Fruit fly (Drosophila melanogaster) whole organism, adult: ENCODE data around the gene CG42467.

Experiments used
- CG12768 ChIP-seq: fragments of 200-800 bp; sonication (Bioruptor generic); optimal IDR thresholded peaks from 2 replicates; lab custom pipeline; 2017; ENCODE audit warnings: missing biosample characterization, missing genetic modification characterization, mild to moderate bottlenecking, moderate library complexity, missing genetic modification reagents
- CG14711 ChIP-seq: fragments of 200-800 bp; sonication (Bioruptor generic); optimal IDR thresholded peaks from 2 replicates; lab custom pipeline; 2018; ENCODE audit warnings: missing biosample characterization, mild to moderate bottlenecking, missing genetic modification characterization, moderate library complexity
- CG1620 ChIP-seq: fragments of 200-800 bp; sonication (Bioruptor generic); optimal IDR thresholded peaks from 2 replicates; lab custom pipeline; 2016; ENCODE audit warnings: missing biosample characterization, missing genetic modification characterization
- CG33017 ChIP-seq: fragments of 200-800 bp; sonication (Bioruptor generic); optimal IDR thresholded peaks from 2 replicates; lab custom pipeline; 2018; ENCODE audit warnings: missing biosample characterization, mild to moderate bottlenecking, missing genetic modification characterization, moderate library complexity
- CG5204 ChIP-seq: fragments of 200-800 bp; sonication (Bioruptor generic); optimal IDR thresholded peaks from 2 replicates; lab custom pipeline; 2016; ENCODE audit warnings: missing biosample characterization, missing genetic modification characterization
- CG7045 ChIP-seq: fragments of 200-800 bp; sonication (Bioruptor generic); optimal IDR thresholded peaks from 2 replicates; lab custom pipeline; 2017; ENCODE audit warnings: missing biosample characterization, mild to moderate bottlenecking, missing genetic modification characterization
- Clk ChIP-seq: fragments of 200-800 bp; sonication (Bioruptor generic); optimal IDR thresholded peaks from 2 replicates; lab custom pipeline; 2017; ENCODE audit warnings: missing biosample characterization, missing genetic modification characterization
- Hr96 ChIP-seq: fragments of 200-800 bp; sonication (Bioruptor generic); optimal IDR thresholded peaks from 2 replicates; lab custom pipeline; 2016; ENCODE audit warnings: missing biosample characterization, missing genetic modification characterization
- pad ChIP-seq: fragments of 200-800 bp; sonication (Bioruptor generic); optimal IDR thresholded peaks from 3 replicates; lab custom pipeline; 2017; ENCODE audit warnings: missing biosample characterization, missing genetic modification characterization, mild to moderate bottlenecking, moderate library complexity, missing genetic modification reagents
- tj ChIP-seq: fragments of 200-800 bp; sonication (Bioruptor generic); optimal IDR thresholded peaks from 3 replicates; lab custom pipeline; 2017; ENCODE audit warnings: missing biosample characterization, mild to moderate bottlenecking, missing genetic modification characterization, moderate library complexity

DNA sequence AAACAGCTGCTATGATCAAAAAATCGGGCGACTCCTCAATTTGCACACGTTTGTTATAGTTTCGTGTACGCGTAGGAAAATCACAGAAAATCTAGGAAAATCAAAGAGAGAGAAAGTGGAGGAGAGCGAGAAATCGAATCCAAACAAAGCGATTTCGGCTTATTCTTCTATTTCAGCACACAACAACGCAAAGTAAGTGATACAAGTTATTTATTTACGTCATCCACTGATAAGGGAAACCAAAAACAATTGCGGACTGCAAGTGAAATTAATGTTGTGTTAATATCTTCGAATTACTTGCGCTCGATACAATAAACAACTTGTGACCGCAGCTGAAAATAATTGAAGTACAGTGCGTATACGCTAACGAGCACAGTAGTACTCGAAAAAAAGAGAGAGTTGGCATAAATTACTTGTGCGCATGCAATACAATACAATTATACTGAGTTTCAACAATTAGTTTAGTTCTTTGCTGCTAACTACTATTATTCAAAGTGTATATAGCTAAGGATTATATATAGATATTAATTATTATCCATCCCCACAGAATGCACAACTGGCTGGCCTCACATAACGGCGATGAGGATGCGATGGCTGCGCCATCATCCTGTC lies 12.6 kb downstream of the CG42467 start:
- TF ChIP-seq CG5204 (GFP tag; lab: Kevin White, UChicago) (no peak), CG14711 (tag; lab: Kevin White, UChicago) (no peak), tj (GFP tag; lab: Kevin White, UChicago) (no peak), CG1620 (no peak), CG12768 (GFP tag; lab: Kevin White, UChicago) (no peak), pad (GFP tag; lab: Kevin White, UChicago) (no peak), Hr96 (GFP tag; lab: Kevin White, UChicago) (no peak), CG33017 (tag; lab: Kevin White, UChicago) (no peak), Clk (no peak), CG7045 (GFP tag; lab: Kevin White, UChicago) (no peak)
